Worm (Caenorhabditis elegans): ENCODE data around the gene nlp-1.

Gene nlp-1

DNA sequence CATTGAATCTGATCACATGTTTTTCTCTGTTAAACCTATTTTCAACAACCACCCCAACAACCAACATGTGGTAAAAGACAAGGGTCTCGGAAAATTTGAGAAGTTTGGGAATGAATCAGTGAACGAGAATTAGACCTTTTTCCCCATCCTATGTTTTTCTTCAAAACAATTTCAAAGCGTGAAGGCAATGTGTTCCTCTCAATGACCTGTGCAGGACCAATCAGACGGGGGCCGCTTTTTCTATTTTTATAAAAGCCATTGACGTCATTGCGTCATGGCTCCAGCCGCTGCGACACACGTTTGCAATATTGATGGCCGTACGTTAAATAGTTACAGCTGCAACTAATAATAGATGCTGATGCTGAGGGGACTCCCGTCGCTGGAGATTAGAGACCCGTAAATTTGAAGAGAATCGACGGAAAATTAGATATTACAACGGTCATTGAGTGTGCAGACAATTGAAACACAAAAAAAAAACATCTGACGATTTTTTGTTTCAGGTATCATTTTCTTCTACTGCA, 15.7 kb upstream of the nlp-1 start (continued):
- no peak for TF ChIP-seq elt-3 (tag; optimal IDR thresholded peaks at IDR 0.05)
- TF ChIP-seq lin-35 (GFP tag; optimal IDR thresholded peaks at IDR 0.05) = no peak
- TF ChIP-seq mep-1 (tag; optimal IDR thresholded peaks at IDR 0.05) = no peak

DNA sequence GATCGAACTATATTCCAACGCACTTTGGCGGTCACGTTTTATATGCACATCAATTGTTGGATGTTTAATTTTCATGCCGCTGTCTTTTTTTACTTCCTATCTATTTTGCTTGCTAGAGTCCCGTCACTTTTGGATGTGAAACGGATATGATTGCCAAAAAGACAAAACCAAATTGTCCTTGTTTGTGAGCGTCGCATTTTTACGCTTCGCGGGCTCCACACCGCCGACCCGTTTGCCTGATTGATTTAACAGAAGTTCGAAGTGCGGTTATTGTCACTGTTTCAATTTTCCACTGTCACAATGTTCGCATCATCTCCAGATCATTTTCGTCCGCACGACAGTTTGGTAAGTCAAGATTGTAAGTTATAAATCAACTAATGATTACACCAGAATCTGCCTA, 12.6 kb upstream of the nlp-1 start, which contains the start of gene C01C4.2:
TSS of gene C01C4.2 (plus strand) at position 301 of the 400 bp plus-strand sequence.
- TF ChIP-seq mep-1 (tag; optimal IDR thresholded peaks at IDR 0.05) (no peak), ceh-88 (GFP tag; IDR thresholded peaks at IDR 0.05) (no peak), ztf-4 (tag; optimal IDR thresholded peaks at IDR 0.05) (no peak), dpl-1 (GFP tag; optimal IDR thresholded peaks at IDR 0.05) (no peak), lin-14 (GFP tag; optimal IDR thresholded peaks at IDR 0.05) (no peak), pax-3 (tag; optimal IDR thresholded peaks at IDR 0.05) (no peak), dsc-1 (tag; optimal IDR thresholded peaks at IDR 0.05) (no peak), efl-3 (GFP tag; optimal IDR thresholded peaks at IDR 0.05) (no peak), pqm-1 (tag; optimal IDR thresholded peaks at IDR 0.05) (no peak), zag-1 (tag; optimal IDR thresholded peaks at IDR 0.05) (no peak), unc-130 (tag; optimal IDR thresholded peaks at IDR 0.05) (no peak), xbp-1 (tag; optimal IDR thresholded peaks at IDR 0.05) (no peak), fkh-8 (tag; optimal IDR thresholded peaks at IDR 0.05) (no peak), mdl-1 (tag; optimal IDR thresholded peaks at IDR 0.05) (no peak), ama-1 (optimal IDR thresholded peaks at IDR 0.05) (no peak), ceh-90 (tag; optimal IDR thresholded peaks at IDR 0.05) (no peak)

DNA sequence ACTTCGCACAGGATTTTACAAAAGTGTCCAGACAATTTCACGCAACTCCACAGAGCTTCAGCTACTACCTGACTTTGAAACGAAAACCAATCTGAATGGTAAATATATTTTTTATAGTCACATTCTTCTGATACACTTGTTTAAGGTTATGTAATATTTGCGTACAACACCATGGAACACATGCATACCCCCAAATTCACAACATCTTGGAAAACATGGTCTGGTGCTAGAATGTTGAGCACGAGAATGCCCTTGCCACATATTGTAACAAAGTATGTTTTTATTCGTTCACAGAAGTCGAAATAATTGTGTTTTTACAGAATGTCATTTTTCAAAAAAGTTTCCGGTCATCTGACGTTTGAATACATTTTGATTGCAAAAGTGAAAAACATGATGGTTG, 11.5 kb upstream of the nlp-1 start:
- no peak for TF ChIP-seq unc-130 (tag; optimal IDR thresholded peaks at IDR 0.05)
- no peak for TF ChIP-seq pax-3 (tag; optimal IDR thresholded peaks at IDR 0.05)
- no peak for TF ChIP-seq nhr-47 (tag; optimal IDR thresholded peaks at IDR 0.05)

DNA sequence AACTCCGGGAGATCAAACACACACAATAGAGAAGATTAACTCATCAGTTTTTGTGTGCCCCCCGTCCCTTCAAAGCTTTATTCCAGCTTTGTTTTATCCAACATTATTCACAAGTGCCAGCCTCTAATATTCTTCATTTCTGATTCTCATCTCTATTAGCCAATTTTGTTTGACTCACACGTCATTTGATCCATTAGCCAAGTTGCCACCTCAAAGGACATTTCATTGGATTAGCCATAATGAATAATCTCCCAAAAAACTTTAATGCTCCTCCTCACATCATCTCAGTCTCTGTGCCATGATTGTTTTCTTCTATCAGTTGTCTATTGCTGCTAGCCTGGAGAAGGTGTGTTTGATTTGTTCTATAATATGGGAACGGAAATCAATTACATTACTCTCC, 1.9 kb upstream of the nlp-1 start:
- TF ChIP-seq sptf-1 (tag; optimal IDR thresholded peaks at IDR 0.05) (no peak), ceh-8 (GFP tag; optimal IDR thresholded peaks at IDR 0.05) (peak; percentile 72), zip-4 (GFP tag; optimal IDR thresholded peaks at IDR 0.05) (no peak), pqm-1 (tag; optimal IDR thresholded peaks at IDR 0.05) (no peak), ets-5 (GFP tag; IDR thresholded peaks at IDR 0.05) (no peak), dsc-1 (tag; optimal IDR thresholded peaks at IDR 0.05) (peak; percentile 86)

DNA sequence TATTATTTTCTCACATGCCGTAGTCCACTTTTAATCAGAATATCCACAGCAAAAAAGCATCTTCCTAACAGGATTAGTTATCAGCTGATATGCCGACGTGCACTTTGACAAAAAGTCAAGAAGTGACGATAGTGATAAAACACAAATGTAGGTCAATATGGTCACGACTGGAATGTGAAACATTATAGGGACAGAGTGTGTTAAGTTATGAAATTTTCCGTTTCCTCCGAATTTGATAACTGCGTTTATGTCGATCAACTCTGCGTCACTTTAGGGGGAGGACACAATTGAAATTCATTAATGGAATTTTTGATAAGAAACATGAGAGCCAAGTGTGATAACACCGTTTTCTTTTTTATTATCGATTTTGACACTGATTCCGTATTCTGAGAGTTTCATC, 1.6 kb downstream of the nlp-1 start, which contains the start of gene aex-4:
TSS of gene aex-4 (plus strand) at position 312 of the 400 bp plus-strand sequence.
- peak; percentile 51 for TF ChIP-seq pax-3 (tag; optimal IDR thresholded peaks at IDR 0.05)
- peak; percentile 4 for TF ChIP-seq fkh-8 (tag; optimal IDR thresholded peaks at IDR 0.05)
- TF ChIP-seq mep-1 (tag; optimal IDR thresholded peaks at IDR 0.05) = no peak
- peak; percentile 34 for TF ChIP-seq egl-13 (tag; optimal IDR thresholded peaks at IDR 0.05)
- peak; percentile 34 for TF ChIP-seq nhr-71 (tag; optimal IDR thresholded peaks at IDR 0.05)
- TF ChIP-seq lin-35 (GFP tag; optimal IDR thresholded peaks at IDR 0.05) = peak in 1 of 2 experiments; percentile 31
- peak; percentile 21 for TF ChIP-seq nhr-20 (tag; optimal IDR thresholded peaks at IDR 0.05)
- no peak for TF ChIP-seq mdl-1 (tag; optimal IDR thresholded peaks at IDR 0.05)
- TF ChIP-seq rnt-1 (tag; optimal IDR thresholded peaks at IDR 0.05) = no peak
- TF ChIP-seq elt-2 (tag; optimal IDR thresholded peaks at IDR 0.05) = peak; percentile 94
- TF ChIP-seq pqm-1 (tag; optimal IDR thresholded peaks at IDR 0.05) = peak; percentile 69
- TF ChIP-seq dsc-1 (tag; optimal IDR thresholded peaks at IDR 0.05) = peak; percentile 54
- TF ChIP-seq alr-1 (tag; optimal IDR thresholded peaks at IDR 0.05; ENCODE audit: borderline replicate concordance) = no peak
- TF ChIP-seq nhr-76 (tag; optimal IDR thresholded peaks at IDR 0.05) = no peak
- TF ChIP-seq nhr-47 (tag; optimal IDR thresholded peaks at IDR 0.05) = peak; percentile 12
- peak; percentile 19 for TF ChIP-seq lin-14 (GFP tag; optimal IDR thresholded peaks at IDR 0.05)
- no peak for TF ChIP-seq C04F5.9 (tag; optimal IDR thresholded peaks at IDR 0.05)

DNA sequence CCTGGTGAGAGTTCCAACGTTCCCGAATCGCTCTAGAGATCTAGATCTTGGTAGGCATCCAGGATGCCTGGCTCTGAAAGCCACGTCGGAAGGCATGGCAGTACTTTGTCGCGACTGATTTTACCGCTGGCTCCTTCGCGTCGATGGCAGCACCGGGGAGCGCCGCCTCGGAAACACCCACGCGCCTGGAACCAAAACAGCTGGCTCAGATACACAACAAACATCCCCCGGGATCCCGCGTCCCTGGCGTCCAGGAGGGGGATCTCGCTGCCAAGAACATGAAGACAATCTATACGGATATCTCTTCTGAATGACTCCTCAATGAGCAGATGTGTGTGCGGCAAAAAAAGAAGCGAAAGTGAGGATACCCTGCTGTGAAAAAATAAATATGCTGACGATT, 5.9 kb downstream of the nlp-1 start:
- TF ChIP-seq dsc-1 (tag; optimal IDR thresholded peaks at IDR 0.05) = peak; percentile 16
- no peak for TF ChIP-seq vab-15 (tag; optimal IDR thresholded peaks at IDR 0.05)
- TF ChIP-seq aly-2 (tag; optimal IDR thresholded peaks at IDR 0.05) = no peak
- TF ChIP-seq pag-3 (tag; optimal IDR thresholded peaks at IDR 0.05; ENCODE audit: borderline replicate concordance, insufficient read depth) = peak; percentile 25
- no peak for TF ChIP-seq swsn-7 (tag; optimal IDR thresholded peaks at IDR 0.05)
- TF ChIP-seq xbp-1 (tag; optimal IDR thresholded peaks at IDR 0.05) = no peak
- TF ChIP-seq unc-98 (GFP tag; IDR thresholded peaks at IDR 0.05) = no peak
- TF ChIP-seq C16A3.4 (tag; optimal IDR thresholded peaks at IDR 0.05) = no peak
- no peak for TF ChIP-seq sox-4 (tag; optimal IDR thresholded peaks at IDR 0.05)
- no peak for TF ChIP-seq zag-1 (tag; optimal IDR thresholded peaks at IDR 0.05)
- no peak for TF ChIP-seq lin-15B (tag; optimal IDR thresholded peaks at IDR 0.05)
- no peak for TF ChIP-seq lir-3 (tag; optimal IDR thresholded peaks at IDR 0.05; ENCODE audit: poor library complexity)
- TF ChIP-seq C04F5.9 (tag; optimal IDR thresholded peaks at IDR 0.05) = no peak
- peak; percentile 64 for TF ChIP-seq rnt-1 (tag; optimal IDR thresholded peaks at IDR 0.05)
- no peak for TF ChIP-seq ceh-63 (GFP tag; optimal IDR thresholded peaks at IDR 0.05)
- no peak for TF ChIP-seq elt-3 (tag; optimal IDR thresholded peaks at IDR 0.05)
